Worm (Caenorhabditis elegans) whole organism, L4 larva: ENCODE data around the gene slo-2.

Experiments
- F10B5.3 ChIP-seq: sonication (generic microtip); optimal IDR thresholded peaks from 2 replicates; lab custom pipeline; 2016; ENCODE audit warnings: mild to moderate bottlenecking, missing genetic modification characterization, missing compliant biosample characterization
- F26F4.8 ChIP-seq: fragments of 200-800 bp; sonication (Bioruptor generic); conservative IDR thresholded peaks from 2 replicates; pipeline ENCODE4 v1.3.6; 2022; ENCODE audit warnings: missing genetic modification characterization, missing compliant biosample characterization
- Y5F2A.4 ChIP-seq: fragments of 200-800 bp; sonication (Bioruptor generic); optimal IDR thresholded peaks from 2 replicates; lab custom pipeline; 2018; ENCODE audit warnings: mild to moderate bottlenecking, missing genetic modification characterization, missing compliant biosample characterization
- ZK337.2 ChIP-seq: fragments of 200-800 bp; sonication (Bioruptor generic); IDR thresholded peaks from 2 replicates; pipeline ENCODE4 v1.3.6; 2022; ENCODE audit warnings: missing genetic modification reagents, missing genetic modification characterization, missing compliant biosample characterization
- ZK546.5 ChIP-seq, 2 experiments: sonication (generic microtip); optimal IDR thresholded peaks; 2 replicates each; lab custom pipeline; 2017; ENCODE audit warnings: missing biosample characterization in 2 of 2, missing genetic modification characterization in 2 of 2
- attf-4 ChIP-seq: sonication (generic microtip); optimal IDR thresholded peaks from 3 replicates; lab custom pipeline; 2017; ENCODE audit warnings: missing biosample characterization, missing genetic modification characterization
- ceh-28 ChIP-seq: fragments of 150-350 bp; optimal IDR thresholded peaks from 2 replicates; lab custom pipeline; 2014; ENCODE audit warnings: missing biosample characterization, missing genetic modification reagents, missing genetic modification characterization
- ctbp-1 ChIP-seq: fragments of 200-800 bp; sonication (Bioruptor generic); IDR thresholded peaks from 2 replicates; pipeline ENCODE4 v1.3.6; 2022; ENCODE audit warnings: missing genetic modification reagents, missing genetic modification characterization, missing compliant biosample characterization
- daf-12 ChIP-seq: fragments of 150-350 bp; optimal IDR thresholded peaks from 2 replicates; lab custom pipeline; 2014; ENCODE audit warnings: missing biosample characterization, missing genetic modification reagents, missing genetic modification characterization
- daf-16 ChIP-seq, 3 experiments: sonication (generic microtip); optimal IDR thresholded peaks; 2 replicates each; lab custom pipeline; 2016 to 2017; ENCODE audit warnings: missing genetic modification characterization in 3 of 3, missing genetic modification reagents in 3 of 3, mild to moderate bottlenecking in 2 of 3, missing compliant biosample characterization in 2 of 3, missing biosample characterization in 1 of 3, moderate library complexity in 1 of 3
- daf-19 ChIP-seq: fragments of 200-800 bp; sonication (Bioruptor generic); conservative IDR thresholded peaks from 2 replicates; pipeline ENCODE4 v1.3.6; 2022; ENCODE audit warnings: missing genetic modification characterization, missing compliant biosample characterization
- dmd-6 ChIP-seq: fragments of 200-800 bp; sonication (Bioruptor generic); IDR thresholded peaks from 2 replicates; pipeline ENCODE4 v1.3.6; 2022; ENCODE audit warnings: missing genetic modification reagents, missing genetic modification characterization, missing compliant biosample characterization
- dve-1 ChIP-seq: sonication (generic microtip); optimal IDR thresholded peaks from 2 replicates; lab custom pipeline; 2017; ENCODE audit warnings: antibody characterized with exemption, mild to moderate bottlenecking, missing genetic modification characterization, missing compliant biosample characterization; ENCODE audit not compliant: insufficient read depth
- gei-8 ChIP-seq: fragments of 200-800 bp; sonication (Bioruptor generic); optimal IDR thresholded peaks from 2 replicates; lab custom pipeline; 2018; ENCODE audit warnings: mild to moderate bottlenecking, missing genetic modification characterization, missing compliant biosample characterization
- hif-1 ChIP-seq, 2 experiments: sonication (generic microtip); optimal IDR thresholded peaks; 2 replicates each; lab custom pipeline; 2016 to 2017; ENCODE audit warnings: missing compliant biosample characterization in 2 of 2, missing genetic modification characterization in 2 of 2, missing genetic modification reagents in 2 of 2, missing genotype in 2 of 2, mild to moderate bottlenecking in 1 of 2
- hlh-11 ChIP-seq: fragments of 200-800 bp; sonication (Bioruptor generic); optimal IDR thresholded peaks from 2 replicates; lab custom pipeline; 2018; ENCODE audit warnings: mild to moderate bottlenecking, missing genetic modification characterization, missing compliant biosample characterization
- jun-1 ChIP-seq: fragments of 150-350 bp; optimal IDR thresholded peaks from 2 replicates; lab custom pipeline; 2014; ENCODE audit warnings: missing biosample characterization, missing genetic modification reagents, missing genetic modification characterization
- lin-15B ChIP-seq: fragments of 150-350 bp; sonication (generic microtip); optimal IDR thresholded peaks from 3 replicates; lab custom pipeline; 2014; ENCODE audit warnings: missing biosample characterization, missing genetic modification characterization
- lin-38 ChIP-seq: fragments of 200-800 bp; sonication (Bioruptor generic); IDR thresholded peaks from 2 replicates; pipeline ENCODE4 v1.3.6; 2022; ENCODE audit warnings: missing genetic modification reagents, missing genetic modification characterization, missing compliant biosample characterization
- lsy-2 ChIP-seq, 2 experiments: fragments of 150-350 bp in 1 of 2; sonication (generic microtip) in 1 of 2; optimal IDR thresholded peaks; 2 replicates each; lab custom pipeline; 2014 to 2017; ENCODE audit warnings: missing biosample characterization in 2 of 2, missing genetic modification characterization in 2 of 2
- madf-9 ChIP-seq: fragments of 200-800 bp; sonication (Bioruptor generic); conservative IDR thresholded peaks from 2 replicates; pipeline ENCODE4 v1.3.6; 2022; ENCODE audit warnings: missing genetic modification reagents, missing genetic modification characterization, missing compliant biosample characterization
- mep-1 ChIP-seq: fragments of 150-350 bp; sonication (generic microtip); optimal IDR thresholded peaks from 3 replicates; lab custom pipeline; 2014; ENCODE audit warnings: missing biosample characterization, missing genetic modification characterization
- nhr-10 ChIP-seq: fragments of 150-350 bp; optimal IDR thresholded peaks from 2 replicates; lab custom pipeline; 2014; ENCODE audit warnings: missing biosample characterization, missing genetic modification characterization
- nhr-11 ChIP-seq: fragments of 150-350 bp; optimal IDR thresholded peaks from 2 replicates; lab custom pipeline; 2014; ENCODE audit warnings: missing biosample characterization, missing genetic modification characterization
- nhr-237 ChIP-seq: sonication (generic microtip); optimal IDR thresholded peaks from 2 replicates; lab custom pipeline; 2017; ENCODE audit warnings: missing biosample characterization, missing genetic modification characterization
- nhr-28 ChIP-seq: fragments of 150-350 bp; optimal IDR thresholded peaks from 2 replicates; lab custom pipeline; 2014; ENCODE audit warnings: missing biosample characterization, missing genetic modification characterization
- nhr-41 ChIP-seq: fragments of 200-800 bp; sonication (Bioruptor generic); IDR thresholded peaks from 2 replicates; pipeline ENCODE4 v1.3.6; 2022; ENCODE audit warnings: missing genetic modification reagents, missing genetic modification characterization, missing compliant biosample characterization
- nhr-48 ChIP-seq: sonication (generic microtip); optimal IDR thresholded peaks from 2 replicates; lab custom pipeline; 2016; ENCODE audit warnings: mild to moderate bottlenecking, missing genetic modification characterization, missing compliant biosample characterization
- nhr-6 ChIP-seq: fragments of 150-350 bp; optimal IDR thresholded peaks from 2 replicates; lab custom pipeline; 2014; ENCODE audit warnings: missing biosample characterization, missing genetic modification characterization
- nhr-76 ChIP-seq: fragments of 150-350 bp; optimal IDR thresholded peaks from 2 replicates; lab custom pipeline; 2014; ENCODE audit warnings: missing biosample characterization, missing genetic modification characterization
- php-3 ChIP-seq: fragments of 200-800 bp; sonication (Bioruptor generic); IDR thresholded peaks from 2 replicates; pipeline ENCODE4 v1.3.6; 2022; ENCODE audit warnings: missing genetic modification reagents, missing genetic modification characterization, missing compliant biosample characterization
- pqm-1 ChIP-seq: sonication (generic microtip); optimal IDR thresholded peaks from 2 replicates; lab custom pipeline; 2017; ENCODE audit warnings: missing biosample characterization, missing genetic modification characterization
- rbr-2 ChIP-seq: sonication (generic microtip); optimal IDR thresholded peaks from 2 replicates; lab custom pipeline; 2016; ENCODE audit warnings: missing genotype, missing genetic modification characterization, missing compliant biosample characterization
- saeg-2 ChIP-seq: fragments of 200-800 bp; sonication (Bioruptor generic); IDR thresholded peaks from 2 replicates; pipeline ENCODE4 v1.3.6; 2022; ENCODE audit warnings: missing genetic modification reagents, missing genetic modification characterization, missing compliant biosample characterization
- set-16 ChIP-seq: fragments of 200-800 bp; sonication (Bioruptor generic); IDR thresholded peaks from 2 replicates; pipeline ENCODE4 v1.3.6; 2022; ENCODE audit warnings: missing genetic modification reagents, missing genetic modification characterization, missing compliant biosample characterization
- skn-1 ChIP-seq: fragments of 150-350 bp; optimal IDR thresholded peaks from 2 replicates; lab custom pipeline; 2014; ENCODE audit warnings: missing biosample characterization, missing genetic modification characterization
- tag-97 ChIP-seq: fragments of 200-800 bp; sonication (Bioruptor generic); IDR thresholded peaks from 2 replicates; pipeline ENCODE4 v1.3.6; 2022; ENCODE audit warnings: missing genetic modification characterization, missing compliant biosample characterization
- unc-39 ChIP-seq: sonication (generic microtip); optimal IDR thresholded peaks from 2 replicates; lab custom pipeline; 2017; ENCODE audit warnings: missing biosample characterization, missing genetic modification characterization
- unc-62 ChIP-seq, 3 experiments: fragments of 150-350 bp in 1 of 3; sonication (generic microtip); optimal IDR thresholded peaks in 2 of 3; peaks in 1 of 3; 1 replicate in 1 of 3; 2 replicates in 2 of 3; lab custom pipeline; 2014 to 2017; ENCODE audit warnings: missing biosample characterization in 3 of 3, missing genetic modification characterization in 3 of 3, missing genetic modification reagents in 3 of 3, missing genotype in 1 of 3
- ztf-11 ChIP-seq: fragments of 150-350 bp; optimal IDR thresholded peaks from 2 replicates; lab custom pipeline; 2014; ENCODE audit warnings: missing biosample characterization, missing genetic modification characterization
- ztf-7 ChIP-seq: fragments of 150-350 bp; optimal IDR thresholded peaks from 2 replicates; lab custom pipeline; 2014; ENCODE audit warnings: missing biosample characterization, missing genetic modification characterization

Gene slo-2

DNA sequence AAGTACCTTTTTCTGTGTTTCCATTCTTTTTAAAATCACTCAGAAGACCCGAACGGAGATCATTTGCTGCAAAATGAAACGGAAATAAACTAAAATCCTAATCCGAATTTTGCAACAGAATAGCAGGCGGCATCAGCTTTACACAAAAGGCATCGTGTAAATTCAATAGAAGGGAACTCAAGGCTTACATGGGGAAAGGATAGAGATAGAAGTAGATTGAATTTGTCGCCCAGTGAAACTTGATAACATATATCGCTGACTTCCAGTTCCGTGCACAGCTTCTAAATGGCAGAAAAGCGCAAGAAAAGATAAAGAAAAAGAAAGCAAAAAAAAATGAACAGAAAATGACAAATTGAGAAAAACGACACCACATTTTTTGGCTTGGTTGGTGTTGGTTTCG lies at the start of gene slo-2:
TSS of gene slo-2 (minus strand) at position 24 of the 400 bp plus-strand sequence.
- TF ChIP-seq unc-62 (GFP tag; optimal IDR thresholded peaks at IDR 0.05 in 1 of 2; lab: Kevin White, UChicago) (peak in 1 of 2 experiments; percentile 14), unc-62 (tag; optimal IDR thresholded peaks at IDR 0.05; lab: Kevin White, UChicago) (no peak), attf-4 (no peak), lin-15B (tag; lab: Kevin White, UChicago) (no peak), ctbp-1 (peak; percentile 59; the same call in 1 of the 2 replicates)

DNA sequence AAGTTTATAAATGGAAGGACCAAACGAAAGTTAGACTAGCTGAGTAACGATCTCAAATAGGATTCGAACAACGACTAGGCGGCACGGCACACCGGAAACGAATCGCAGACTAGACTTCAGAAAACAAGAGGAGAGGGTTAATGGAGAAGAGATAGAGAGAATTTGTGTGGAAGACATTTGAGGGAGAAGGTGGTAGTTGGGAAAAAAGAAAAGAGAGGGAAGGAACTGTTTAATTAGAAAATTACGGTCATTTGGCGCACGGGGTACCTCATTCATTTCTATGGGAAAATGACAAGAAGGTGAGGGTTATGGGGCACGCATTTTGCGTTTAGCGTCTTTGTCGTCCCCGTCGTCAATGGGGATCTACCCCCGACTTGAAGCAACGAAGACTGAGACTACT lies 48.5 kb upstream of the slo-2 start, which contains the start of gene F48C5.2:
TSS of gene F48C5.2 (minus strand) at position 101 of the 400 bp plus-strand sequence.
- TF ChIP-seq attf-4 (no peak), nhr-6 (tag; lab: Kevin White, UChicago) (no peak), set-16 (GFP tag; lab: Robert Waterston, UW) (no peak), mep-1 (tag; lab: Kevin White, UChicago) (no peak)

DNA sequence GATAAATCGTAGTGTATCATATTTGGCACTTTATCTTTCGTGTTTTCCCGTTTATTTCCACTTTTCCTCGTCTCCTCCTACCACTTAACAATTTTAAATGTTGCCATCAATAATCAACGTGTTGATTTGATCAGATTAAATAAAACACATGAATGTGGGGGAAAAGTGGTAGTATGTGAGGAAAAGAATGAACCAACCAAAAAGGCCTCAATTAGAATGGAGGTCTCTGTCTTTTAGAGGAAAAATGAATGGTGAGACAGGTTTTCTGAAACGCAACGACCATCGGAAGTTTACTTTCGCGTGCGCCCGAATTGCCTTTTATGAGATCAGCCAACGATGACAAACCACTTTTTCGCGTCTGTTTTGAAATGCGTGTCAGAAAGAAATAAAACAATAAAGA lies 46.6 kb upstream of the slo-2 start:
- no peak for TF ChIP-seq nhr-76 (tag; lab: Kevin White, UChicago)
- no peak for TF ChIP-seq unc-39 (tag; lab: Kevin White, UChicago)
- peak in 1 of 2 experiments; percentile 28 for TF ChIP-seq unc-62 (GFP tag; optimal IDR thresholded peaks at IDR 0.05 in 1 of 2; lab: Kevin White, UChicago)
- no peak for TF ChIP-seq unc-62 (tag; optimal IDR thresholded peaks at IDR 0.05; lab: Kevin White, UChicago)
- no peak for TF ChIP-seq ZK546.5 (tag; optimal IDR thresholded peaks at IDR 0.05; lab: Kevin White, UChicago)

- TF ChIP-seq nhr-237 (no peak), nhr-10 (no peak), madf-9 (no peak), nhr-41 (GFP tag; lab: Robert Waterston, UW) (no peak), php-3 (no peak), lsy-2 (tag; optimal IDR thresholded peaks at IDR 0.05; lab: Kevin White, UChicago) (no peak), Y5F2A.4 (no peak), nhr-28 (tag; lab: Kevin White, UChicago) (no peak), ztf-11 (tag; lab: Kevin White, UChicago) (no peak), hif-1 (tag; optimal IDR thresholded peaks at IDR 0.05; lab: Kevin White, UChicago) (no peak), ztf-7 (tag; lab: Kevin White, UChicago) (no peak), skn-1 (tag; lab: Kevin White, UChicago) (no peak), tag-97 (GFP tag; lab: Robert Waterston, UW) (no peak), lin-38 (GFP tag; lab: Robert Waterston, UW) (no peak), ceh-28 (tag; lab: Kevin White, UChicago) (no peak), jun-1 (tag; lab: Kevin White, UChicago) (no peak), daf-19 (GFP tag; lab: Robert Waterston, UW) (no peak), ZK337.2 (GFP tag; lab: Robert Waterston, UW) (no peak), set-16 (GFP tag; lab: Robert Waterston, UW) (no peak), F10B5.3 (tag; lab: Kevin White, UChicago) (no peak)
These were observed 44.5 kb upstream of the slo-2 start for ce11 chrX:11450261-11450660.

DNA sequence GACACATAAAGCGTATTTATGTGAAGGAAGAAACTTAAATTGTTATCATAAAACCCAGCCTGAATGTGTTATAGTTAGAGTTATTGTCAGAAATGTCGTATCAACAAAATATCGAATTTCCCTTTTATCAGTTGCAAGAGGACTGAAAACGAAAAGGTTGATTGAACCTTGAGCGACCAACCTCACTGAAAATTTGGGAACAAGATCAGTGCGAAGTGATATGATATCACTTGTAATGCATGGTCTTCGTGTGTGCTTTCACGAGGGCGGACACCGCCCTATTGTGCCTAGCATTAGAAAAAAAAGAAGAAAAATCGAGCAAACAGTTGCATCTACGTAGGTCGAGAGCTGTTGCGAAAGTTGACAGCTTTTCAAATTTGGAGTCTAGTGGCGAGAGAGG lies 42.0 kb upstream of the slo-2 start:
- peak; percentile 54 for TF ChIP-seq nhr-28 (tag; lab: Kevin White, UChicago)
- TF ChIP-seq daf-16 (GFP tag; optimal IDR thresholded peaks at IDR 0.05; lab: Kevin White, UChicago): no peak
- peak; percentile 70 for TF ChIP-seq daf-16 (tag; optimal IDR thresholded peaks at IDR 0.05; lab: Kevin White, UChicago)
- no peak for TF ChIP-seq nhr-11 (tag; lab: Kevin White, UChicago)
- TF ChIP-seq dmd-6: peak; percentile 74
- peak; percentile 54 for TF ChIP-seq dve-1 (tag; lab: Kevin White, UChicago)
- TF ChIP-seq skn-1 (tag; lab: Kevin White, UChicago): no peak
- TF ChIP-seq gei-8: no peak
- no peak for TF ChIP-seq saeg-2
- TF ChIP-seq pqm-1: peak; percentile 66
- TF ChIP-seq daf-12: no peak
- no peak for TF ChIP-seq rbr-2 (tag; lab: Kevin White, UChicago)
- TF ChIP-seq nhr-48 (tag; lab: Kevin White, UChicago): peak; percentile 43
- TF ChIP-seq php-3: peak; percentile 60; the same call in 1 of the 2 replicates
- TF ChIP-seq hlh-11 (tag; lab: Kevin White, UChicago): peak; percentile 63
- no peak for TF ChIP-seq F26F4.8
- no peak for TF ChIP-seq hif-1 (tag; optimal IDR thresholded peaks at IDR 0.05; lab: Kevin White, UChicago)
